Worm (Caenorhabditis elegans): ENCODE measurements around the gene enu-3.2.

ce11 chrIII:4796536-4796935 lies 11.5 kb upstream of the enu-3.2 start, which contains the start of gene tag-325:
- no peak for TF ChIP-seq ces-1 (GFP tag; optimal IDR thresholded peaks at IDR 0.05)
- no peak for TF ChIP-seq ztf-11 (tag; optimal IDR thresholded peaks at IDR 0.05)

Measured in whole organism, mixed stage, embryonic.